Worm (Caenorhabditis elegans): ENCODE data around the gene cpg-7.

- TF ChIP-seq efl-1 (optimal IDR thresholded peaks at IDR 0.05) (no peak), efl-1 (GFP tag; optimal IDR thresholded peaks at IDR 0.05 in 1 of 2) (no peak), zag-1 (tag; optimal IDR thresholded peaks at IDR 0.05) (no peak)
Observed at ce11 chrII:14112842-14113241, 3.8 kb upstream of the cpg-7 start.
